Fruit fly (Drosophila melanogaster) whole organism, adult: ENCODE data around the gene CG10280.

Source experiments
- CG11617 ChIP-seq: fragments of 200-800 bp; sonication (Bioruptor generic); optimal IDR thresholded peaks from 2 replicates; lab custom pipeline; 2017; ENCODE audit warnings: mild to moderate bottlenecking, missing biosample characterization, missing genetic modification reagents, missing genetic modification characterization
- CG12768 ChIP-seq: fragments of 200-800 bp; sonication (Bioruptor generic); optimal IDR thresholded peaks from 2 replicates; lab custom pipeline; 2017; ENCODE audit warnings: missing biosample characterization, missing genetic modification characterization, mild to moderate bottlenecking, moderate library complexity, missing genetic modification reagents
- CG14711 ChIP-seq: fragments of 200-800 bp; sonication (Bioruptor generic); optimal IDR thresholded peaks from 2 replicates; lab custom pipeline; 2018; ENCODE audit warnings: missing biosample characterization, mild to moderate bottlenecking, missing genetic modification characterization, moderate library complexity
- CG1620 ChIP-seq: fragments of 200-800 bp; sonication (Bioruptor generic); optimal IDR thresholded peaks from 2 replicates; lab custom pipeline; 2016; ENCODE audit warnings: missing biosample characterization, missing genetic modification characterization
- CG33017 ChIP-seq: fragments of 200-800 bp; sonication (Bioruptor generic); optimal IDR thresholded peaks from 2 replicates; lab custom pipeline; 2018; ENCODE audit warnings: missing biosample characterization, mild to moderate bottlenecking, missing genetic modification characterization, moderate library complexity
- CG5204 ChIP-seq: fragments of 200-800 bp; sonication (Bioruptor generic); optimal IDR thresholded peaks from 2 replicates; lab custom pipeline; 2016; ENCODE audit warnings: missing biosample characterization, missing genetic modification characterization
- CG7045 ChIP-seq: fragments of 200-800 bp; sonication (Bioruptor generic); optimal IDR thresholded peaks from 2 replicates; lab custom pipeline; 2017; ENCODE audit warnings: missing biosample characterization, mild to moderate bottlenecking, missing genetic modification characterization
- CG7101 ChIP-seq: fragments of 200-800 bp; sonication (Bioruptor generic); optimal IDR thresholded peaks from 2 replicates; lab custom pipeline; 2018; ENCODE audit warnings: missing biosample characterization, mild to moderate bottlenecking, missing genetic modification characterization, moderate library complexity
- Clk ChIP-seq: fragments of 200-800 bp; sonication (Bioruptor generic); optimal IDR thresholded peaks from 2 replicates; lab custom pipeline; 2017; ENCODE audit warnings: missing biosample characterization, missing genetic modification characterization
- Crg-1 ChIP-seq: fragments of 200-800 bp; sonication (Bioruptor generic); optimal IDR thresholded peaks from 2 replicates; lab custom pipeline; 2016; ENCODE audit warnings: missing biosample characterization, missing genetic modification characterization
- Hr96 ChIP-seq: fragments of 200-800 bp; sonication (Bioruptor generic); optimal IDR thresholded peaks from 2 replicates; lab custom pipeline; 2016; ENCODE audit warnings: missing biosample characterization, missing genetic modification characterization
- Mnt ChIP-seq: fragments of 200-800 bp; sonication (Bioruptor generic); optimal IDR thresholded peaks from 2 replicates; lab custom pipeline; 2016; ENCODE audit warnings: missing biosample characterization, mild to moderate bottlenecking, missing genetic modification characterization
- bab1 ChIP-seq: fragments of 200-800 bp; sonication (Bioruptor generic); optimal IDR thresholded peaks from 3 replicates; lab custom pipeline; 2019; ENCODE audit warnings: missing biosample characterization, mild to moderate bottlenecking, missing genetic modification characterization, moderate library complexity
- cic ChIP-seq: fragments of 200-800 bp; sonication (Bioruptor generic); optimal IDR thresholded peaks from 2 replicates; lab custom pipeline; 2017; ENCODE audit warnings: missing biosample characterization, mild to moderate bottlenecking, missing genetic modification characterization, moderate library complexity
- cnc ChIP-seq, 2 experiments: fragments of >200 bp; optimal IDR thresholded peaks; 2 replicates each; lab custom pipeline; 2017
- kay ChIP-seq: fragments of 200-800 bp; sonication (Bioruptor generic); peaks from one replicate; lab custom pipeline; 2016; ENCODE audit warnings: missing biosample characterization, missing genetic modification characterization, borderline replicate concordance
- ovo ChIP-seq: fragments of 200-800 bp; sonication (Bioruptor generic); optimal IDR thresholded peaks from 2 replicates; lab custom pipeline; 2016; ENCODE audit warnings: missing biosample characterization, missing genetic modification characterization
- pad ChIP-seq: fragments of 200-800 bp; sonication (Bioruptor generic); optimal IDR thresholded peaks from 3 replicates; lab custom pipeline; 2017; ENCODE audit warnings: missing biosample characterization, missing genetic modification characterization, mild to moderate bottlenecking, moderate library complexity, missing genetic modification reagents
- tj ChIP-seq: fragments of 200-800 bp; sonication (Bioruptor generic); optimal IDR thresholded peaks from 3 replicates; lab custom pipeline; 2017; ENCODE audit warnings: missing biosample characterization, mild to moderate bottlenecking, missing genetic modification characterization, moderate library complexity
- toe ChIP-seq: fragments of 200-800 bp; sonication (Bioruptor generic); optimal IDR thresholded peaks from 2 replicates; lab custom pipeline; 2016; ENCODE audit warnings: missing biosample characterization, missing genetic modification characterization

CG10280 gene

DNA sequence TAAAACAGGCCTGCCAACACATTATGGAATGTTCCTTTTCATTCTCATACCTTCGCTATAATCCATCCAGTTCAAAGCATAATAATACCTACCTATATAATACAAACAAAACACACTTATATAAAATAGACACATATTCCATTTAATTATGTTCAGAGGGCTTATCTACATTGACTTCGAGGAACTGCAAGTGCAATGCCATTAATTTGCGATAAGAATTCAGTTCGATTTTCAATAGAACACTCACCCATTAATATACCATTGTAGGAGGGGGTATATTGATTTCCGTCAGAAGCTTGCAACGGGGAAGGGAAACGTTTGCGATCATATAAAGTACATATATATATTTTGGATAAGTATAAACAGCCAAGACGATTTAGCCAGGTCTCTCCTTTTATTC is 13.5 kb upstream of the CG10280 start:
- TF ChIP-seq kay (GFP tag; lab: Kevin White, UChicago) (peak; percentile 51), CG11617 (no peak)

- TF ChIP-seq CG5204 (GFP tag; lab: Kevin White, UChicago) (no peak), CG12768 (GFP tag; lab: Kevin White, UChicago) (no peak), Clk (no peak), CG33017 (tag; lab: Kevin White, UChicago) (no peak), CG1620 (no peak)
Observed at dm6 chr3R:6009510-6010407, 2.0 kb downstream of the CG10280 start.

DNA sequence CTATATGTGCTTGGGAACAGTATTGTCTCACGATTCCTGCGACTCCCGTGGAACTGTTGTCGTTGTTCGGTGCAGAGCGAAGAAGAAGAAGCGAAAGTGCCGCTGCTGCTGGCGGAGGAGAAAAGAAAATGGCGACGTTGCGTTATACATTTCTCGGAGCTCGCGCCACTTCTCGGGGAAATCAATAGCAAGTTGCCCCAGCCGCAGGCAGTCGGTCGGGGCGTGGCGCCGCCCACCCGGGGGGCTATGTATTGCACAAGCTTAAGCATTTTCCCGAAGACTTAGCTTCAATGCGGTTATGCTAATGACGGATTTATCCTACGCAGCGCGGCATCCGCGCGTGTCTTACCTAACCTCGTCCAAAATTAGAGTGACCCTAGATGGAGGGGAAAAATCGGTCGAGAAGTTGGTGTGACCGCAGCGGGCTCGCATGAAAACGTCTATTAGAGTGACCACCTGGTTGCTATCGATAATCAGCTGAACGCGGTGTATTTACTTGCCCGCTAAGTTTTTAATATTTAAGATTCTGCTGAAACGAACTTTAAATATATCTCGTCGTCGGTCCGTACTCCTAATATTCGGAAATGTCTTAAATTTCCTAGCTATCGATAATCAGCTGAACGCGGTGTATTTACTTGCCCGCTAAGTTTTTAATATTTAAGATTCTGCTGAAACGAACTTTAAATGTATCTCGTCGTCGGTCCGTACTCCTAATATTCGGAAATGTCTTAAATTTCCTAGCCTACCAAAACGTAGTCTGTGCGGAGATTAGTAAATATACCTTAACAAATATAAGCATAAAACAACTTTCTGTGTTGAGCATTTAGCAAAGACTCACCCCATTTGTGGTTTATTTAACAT is 3.3 kb downstream of the CG10280 start, which contains the start of gene Rm62:
TSS of gene Rm62 (minus strand) at position 378 of the 861 bp plus-strand sequence.
- TF ChIP-seq bab1 (GFP tag; lab: Kevin White, UChicago) (peak; percentile 45), cic (GFP tag; lab: Kevin White, UChicago) (no peak), CG7101 (peak; percentile 39), Clk (no peak), CG12768 (GFP tag; lab: Kevin White, UChicago) (no peak), Mnt (no peak), CG1620 (no peak), CG5204 (GFP tag; lab: Kevin White, UChicago) (no peak), CG7045 (GFP tag; lab: Kevin White, UChicago) (no peak), CG33017 (tag; lab: Kevin White, UChicago) (no peak), toe (GFP tag; lab: Kevin White, UChicago) (no peak), pad (GFP tag; lab: Kevin White, UChicago) (peak; percentile 97), Hr96 (no peak), ovo (GFP tag; lab: Kevin White, UChicago) (no peak), CG11617 (peak; percentile 8), Crg-1 (GFP tag; lab: Kevin White, UChicago) (no peak), cnc (optimal IDR thresholded peaks at IDR 0.05; lab: Kevin White, UChicago) (no peak), tj (GFP tag; lab: Kevin White, UChicago) (peak; percentile 9), CG14711 (tag; lab: Kevin White, UChicago) (no peak), kay (GFP tag; lab: Kevin White, UChicago) (no peak)

dm6 chr3R:6007123-6008000 is 4.4 kb downstream of the CG10280 start:
- TF ChIP-seq CG1620 (no peak), CG7101 (peak; percentile 11), cic (GFP tag; lab: Kevin White, UChicago) (peak; percentile 83), CG14711 (tag; lab: Kevin White, UChicago) (no peak), CG12768 (GFP tag; lab: Kevin White, UChicago) (no peak), bab1 (GFP tag; lab: Kevin White, UChicago) (peak; percentile 27), Clk (no peak), tj (GFP tag; lab: Kevin White, UChicago) (peak; percentile 97), CG5204 (GFP tag; lab: Kevin White, UChicago) (peak; percentile 37), Crg-1 (GFP tag; lab: Kevin White, UChicago) (no peak), pad (GFP tag; lab: Kevin White, UChicago) (peak; percentile 57), kay (GFP tag; lab: Kevin White, UChicago) (peak; percentile 91), cnc (optimal IDR thresholded peaks at IDR 0.05; lab: Kevin White, UChicago) (no peak), toe (GFP tag; lab: Kevin White, UChicago) (no peak), ovo (GFP tag; lab: Kevin White, UChicago) (peak; percentile 11), Hr96 (peak; percentile 32), Mnt (peak; percentile 99), CG11617 (no peak), CG33017 (tag; lab: Kevin White, UChicago) (no peak), CG7045 (GFP tag; lab: Kevin White, UChicago) (no peak)

- TF ChIP-seq Crg-1 (GFP tag; lab: Kevin White, UChicago), result no peak
- no peak for TF ChIP-seq CG1620
- no peak for TF ChIP-seq pad (GFP tag; lab: Kevin White, UChicago)
- TF ChIP-seq ovo (GFP tag; lab: Kevin White, UChicago), result no peak
Observed at dm6 chr3R:6006595-6006994, 5.1 kb downstream of the CG10280 start.
